Worm (Caenorhabditis elegans) whole organism, mixed stage, embryonic: ENCODE data around the gene F22E5.6.

Experiments
- blmp-1 ChIP-seq: fragments of 150-350 bp; optimal IDR thresholded peaks from 2 replicates; lab custom pipeline; 2014; ENCODE audit warnings: missing biosample characterization, missing genetic modification characterization
- mep-1 ChIP-seq: fragments of 150-350 bp; optimal IDR thresholded peaks from 2 replicates; lab custom pipeline; 2017; ENCODE audit warnings: missing biosample characterization, missing genetic modification reagents, missing genetic modification characterization, inconsistent platforms
- nhr-12 ChIP-seq: fragments of 150-350 bp; optimal IDR thresholded peaks from 2 replicates; lab custom pipeline; 2014; ENCODE audit warnings: missing biosample characterization, missing genetic modification characterization
- pha-4 ChIP-seq: fragments of 150-350 bp; optimal IDR thresholded peaks from 2 replicates; lab custom pipeline; 2018; ENCODE audit warnings: missing biosample characterization, missing genetic modification reagents, missing genetic modification characterization

ce11 chrII:2622480-2622879 is 27.2 kb upstream of the F22E5.6 start, which contains the start of gene D2062.5:
- TF ChIP-seq pha-4 (no peak), nhr-12 (tag; lab: Kevin White, UChicago) (no peak), blmp-1 (tag; lab: Kevin White, UChicago) (no peak), mep-1 (tag; lab: Kevin White, UChicago) (no peak)
